Worm (Caenorhabditis elegans) whole organism, L4 larva: ENCODE results near the gene rer-1.

Experiments
- F49E8.2 ChIP-seq: sonication (generic microtip); optimal IDR thresholded peaks from 2 replicates; lab custom pipeline; 2016; ENCODE audit warnings: missing compliant biosample characterization, mild to moderate bottlenecking, missing genetic modification characterization, borderline replicate concordance
- Y105C5A.15 ChIP-seq: fragments of 200-800 bp; sonication (Bioruptor generic); IDR thresholded peaks from 2 replicates; pipeline ENCODE4 v1.3.6; 2022; ENCODE audit warnings: missing genetic modification characterization, missing compliant biosample characterization
- Y48G9A.11 ChIP-seq: fragments of 200-800 bp; sonication (Bioruptor generic); IDR thresholded peaks from 2 replicates; pipeline ENCODE4 v1.3.6; 2022; ENCODE audit warnings: missing genetic modification reagents, missing genetic modification characterization, missing compliant biosample characterization
- Y5F2A.4 ChIP-seq: fragments of 200-800 bp; sonication (Bioruptor generic); optimal IDR thresholded peaks from 2 replicates; lab custom pipeline; 2018; ENCODE audit warnings: mild to moderate bottlenecking, missing genetic modification characterization, missing compliant biosample characterization
- ZK337.2 ChIP-seq: fragments of 200-800 bp; sonication (Bioruptor generic); IDR thresholded peaks from 2 replicates; pipeline ENCODE4 v1.3.6; 2022; ENCODE audit warnings: missing genetic modification reagents, missing genetic modification characterization, missing compliant biosample characterization
- aha-1 ChIP-seq: fragments of 150-350 bp; peaks from one replicate; lab custom pipeline; 2014; ENCODE audit warnings: missing biosample characterization, missing genetic modification characterization
- ama-1 ChIP-seq: fragments of 150-350 bp; optimal IDR thresholded peaks from 2 replicates; lab custom pipeline; 2014; ENCODE audit warnings: inconsistent platforms, mixed read lengths
- ceh-32 ChIP-seq: sonication (generic microtip); optimal IDR thresholded peaks from 2 replicates; lab custom pipeline; 2016; ENCODE audit warnings: mild to moderate bottlenecking, missing genetic modification characterization, missing compliant biosample characterization; ENCODE audit not compliant: poor library complexity
- ceh-62 ChIP-seq: sonication (generic microtip); optimal IDR thresholded peaks from 2 replicates; lab custom pipeline; 2017; ENCODE audit warnings: missing biosample characterization, missing genetic modification characterization
- daf-12 ChIP-seq: fragments of 150-350 bp; optimal IDR thresholded peaks from 2 replicates; lab custom pipeline; 2014; ENCODE audit warnings: missing biosample characterization, missing genetic modification reagents, missing genetic modification characterization
- daf-16 ChIP-seq, 3 experiments: sonication (generic microtip); optimal IDR thresholded peaks; 2 replicates each; lab custom pipeline; 2016 to 2017; ENCODE audit warnings: missing genetic modification characterization in 3 of 3, missing genetic modification reagents in 3 of 3, mild to moderate bottlenecking in 2 of 3, missing compliant biosample characterization in 2 of 3, missing biosample characterization in 1 of 3, moderate library complexity in 1 of 3
- dmd-8 ChIP-seq: fragments of 200-800 bp; sonication (Bioruptor generic); IDR thresholded peaks from 2 replicates; pipeline ENCODE4 v1.3.6; 2022; ENCODE audit warnings: missing genetic modification characterization, missing compliant biosample characterization
- dpl-1 ChIP-seq: fragments of 150-350 bp; optimal IDR thresholded peaks from 2 replicates; lab custom pipeline; 2014; ENCODE audit warnings: missing biosample characterization, missing genetic modification reagents, missing genetic modification characterization
- egl-27 ChIP-seq: sonication (generic microtip); optimal IDR thresholded peaks from 3 replicates; lab custom pipeline; 2017; ENCODE audit warnings: missing biosample characterization, missing genetic modification reagents, missing genetic modification characterization
- fkh-10 ChIP-seq: fragments of 150-350 bp; optimal IDR thresholded peaks from 2 replicates; lab custom pipeline; 2014; ENCODE audit warnings: missing biosample characterization, missing genetic modification reagents, missing genetic modification characterization
- hif-1 ChIP-seq, 2 experiments: sonication (generic microtip); optimal IDR thresholded peaks; 2 replicates each; lab custom pipeline; 2016 to 2017; ENCODE audit warnings: missing compliant biosample characterization in 2 of 2, missing genetic modification characterization in 2 of 2, missing genetic modification reagents in 2 of 2, missing genotype in 2 of 2, mild to moderate bottlenecking in 1 of 2
- hlh-11 ChIP-seq: fragments of 200-800 bp; sonication (Bioruptor generic); optimal IDR thresholded peaks from 2 replicates; lab custom pipeline; 2018; ENCODE audit warnings: mild to moderate bottlenecking, missing genetic modification characterization, missing compliant biosample characterization
- hlh-30 ChIP-seq: sonication (generic microtip); optimal IDR thresholded peaks from 2 replicates; lab custom pipeline; 2017; ENCODE audit warnings: antibody characterized with exemption, mild to moderate bottlenecking, missing genetic modification characterization, missing compliant biosample characterization; ENCODE audit not compliant: insufficient read depth
- jun-1 ChIP-seq: fragments of 150-350 bp; optimal IDR thresholded peaks from 2 replicates; lab custom pipeline; 2014; ENCODE audit warnings: missing biosample characterization, missing genetic modification reagents, missing genetic modification characterization
- lin-13 ChIP-seq: fragments of 150-350 bp; optimal IDR thresholded peaks from 2 replicates; lab custom pipeline; 2014; ENCODE audit warnings: missing biosample characterization, missing genetic modification reagents, missing genetic modification characterization
- lin-15B ChIP-seq: fragments of 150-350 bp; sonication (generic microtip); optimal IDR thresholded peaks from 3 replicates; lab custom pipeline; 2014; ENCODE audit warnings: missing biosample characterization, missing genetic modification characterization
- lsy-2 ChIP-seq, 2 experiments: fragments of 150-350 bp in 1 of 2; sonication (generic microtip) in 1 of 2; optimal IDR thresholded peaks; 2 replicates each; lab custom pipeline; 2014 to 2017; ENCODE audit warnings: missing biosample characterization in 2 of 2, missing genetic modification characterization in 2 of 2
- madf-5 ChIP-seq, 2 experiments: fragments of 200-800 bp; sonication (Bioruptor generic); IDR thresholded peaks; 2 replicates each; pipeline ENCODE4 v1.3.6; 2022; ENCODE audit warnings: missing compliant biosample characterization in 2 of 2, missing genetic modification characterization in 2 of 2
- mdl-1 ChIP-seq, 2 experiments: fragments of 150-350 bp in 1 of 2; sonication (generic microtip) in 1 of 2; optimal IDR thresholded peaks; 2 replicates each; lab custom pipeline; 2014 to 2017; ENCODE audit warnings: missing biosample characterization in 2 of 2, missing genetic modification characterization in 2 of 2
- mep-1 ChIP-seq: fragments of 150-350 bp; sonication (generic microtip); optimal IDR thresholded peaks from 3 replicates; lab custom pipeline; 2014; ENCODE audit warnings: missing biosample characterization, missing genetic modification characterization
- mes-2 ChIP-seq: sonication (generic microtip); optimal IDR thresholded peaks from 2 replicates; lab custom pipeline; 2016; ENCODE audit warnings: missing genotype, mild to moderate bottlenecking, missing genetic modification characterization, missing compliant biosample characterization; ENCODE audit not compliant: poor library complexity, severe bottlenecking
- nhr-237 ChIP-seq: sonication (generic microtip); optimal IDR thresholded peaks from 2 replicates; lab custom pipeline; 2017; ENCODE audit warnings: missing biosample characterization, missing genetic modification characterization
- nhr-25 ChIP-seq: sonication (generic microtip); optimal IDR thresholded peaks from 2 replicates; lab custom pipeline; 2017; ENCODE audit warnings: missing genetic modification characterization, mild to moderate bottlenecking, missing compliant biosample characterization, antibody characterized with exemption, moderate library complexity, borderline replicate concordance; ENCODE audit not compliant: insufficient read depth
- nhr-28 ChIP-seq: fragments of 150-350 bp; optimal IDR thresholded peaks from 2 replicates; lab custom pipeline; 2014; ENCODE audit warnings: missing biosample characterization, missing genetic modification characterization
- nhr-41 ChIP-seq: fragments of 200-800 bp; sonication (Bioruptor generic); IDR thresholded peaks from 2 replicates; pipeline ENCODE4 v1.3.6; 2022; ENCODE audit warnings: missing genetic modification reagents, missing genetic modification characterization, missing compliant biosample characterization
- nhr-42 ChIP-seq: fragments of 200-800 bp; sonication (Bioruptor generic); IDR thresholded peaks from 2 replicates; pipeline ENCODE4 v1.3.6; 2022; ENCODE audit warnings: missing genetic modification characterization, missing compliant biosample characterization
- saeg-2 ChIP-seq: fragments of 200-800 bp; sonication (Bioruptor generic); IDR thresholded peaks from 2 replicates; pipeline ENCODE4 v1.3.6; 2022; ENCODE audit warnings: missing genetic modification reagents, missing genetic modification characterization, missing compliant biosample characterization
- sdz-12 ChIP-seq: fragments of 200-800 bp; sonication (Bioruptor generic); optimal IDR thresholded peaks from 2 replicates; lab custom pipeline; 2018; ENCODE audit warnings: mild to moderate bottlenecking, missing genetic modification characterization, missing compliant biosample characterization
- snpc-4 ChIP-seq: fragments of 150-350 bp; optimal IDR thresholded peaks from 2 replicates; lab custom pipeline; 2014; ENCODE audit warnings: missing biosample characterization, missing genetic modification characterization
- tra-1 ChIP-seq: fragments of 200-800 bp; sonication (Bioruptor generic); IDR thresholded peaks from 2 replicates; pipeline ENCODE4 v1.3.6; 2022; ENCODE audit warnings: missing genetic modification reagents, missing genetic modification characterization, missing compliant biosample characterization
- unc-62 ChIP-seq, 3 experiments: fragments of 150-350 bp in 1 of 3; sonication (generic microtip); optimal IDR thresholded peaks in 2 of 3; peaks in 1 of 3; 1 replicate in 1 of 3; 2 replicates in 2 of 3; lab custom pipeline; 2014 to 2017; ENCODE audit warnings: missing biosample characterization in 3 of 3, missing genetic modification characterization in 3 of 3, missing genetic modification reagents in 3 of 3, missing genotype in 1 of 3
- vab-7 ChIP-seq: fragments of 200-800 bp; sonication (Bioruptor generic); IDR thresholded peaks from 2 replicates; pipeline ENCODE4 v1.3.6; 2022; ENCODE audit warnings: missing genetic modification reagents, missing genetic modification characterization, missing compliant biosample characterization
- zfp-2 ChIP-seq: sonication (generic microtip); optimal IDR thresholded peaks from 2 replicates; lab custom pipeline; 2016; ENCODE audit warnings: mild to moderate bottlenecking, missing genetic modification characterization, missing compliant biosample characterization
- ztf-11 ChIP-seq: fragments of 150-350 bp; optimal IDR thresholded peaks from 2 replicates; lab custom pipeline; 2014; ENCODE audit warnings: missing biosample characterization, missing genetic modification characterization

Gene rer-1

ce11 chrII:8844465-8845126, 33.4 kb downstream of the rer-1 start, which contains the start of gene F46C5.6 (continued):
- TF ChIP-seq ZK337.2 (no peak), lin-15B (tag; lab: Kevin White, UChicago) (no peak), mes-2 (tag; lab: Kevin White, UChicago) (no peak), lsy-2 (tag; optimal IDR thresholded peaks at IDR 0.05; lab: Kevin White, UChicago) (no peak), Y5F2A.4 (GFP tag; lab: Kevin White, UChicago) (no peak), ztf-11 (tag; lab: Kevin White, UChicago) (no peak)

ce11 chrII:8845298-8845697, 34.1 kb downstream of the rer-1 start, which contains the start of gene agxt-1:
Gene agxt-1, plus strand, starts transcription at chrII:8845598.
- TF ChIP-seq nhr-41 (GFP tag; lab: Robert Waterston, UW) (no peak), lin-13 (GFP tag; lab: Kevin White, UChicago) (no peak), ztf-11 (tag; lab: Kevin White, UChicago) (no peak), snpc-4 (no peak), sdz-12 (no peak), dmd-8 (GFP tag; lab: Robert Waterston, UW) (no peak), nhr-42 (no peak), dpl-1 (GFP tag; lab: Kevin White, UChicago) (no peak), ama-1 (lab: Kevin White, UChicago) (no peak), nhr-237 (tag; lab: Kevin White, UChicago) (no peak), hif-1 (tag; optimal IDR thresholded peaks at IDR 0.05; lab: Kevin White, UChicago) (no peak)

ce11 chrII:8845932-8846331, 34.8 kb downstream of the rer-1 start:
- no peak for TF ChIP-seq lin-13 (GFP tag; lab: Kevin White, UChicago)
- peak in 1 of 2 experiments; percentile 42 for TF ChIP-seq mdl-1 (tag; optimal IDR thresholded peaks at IDR 0.05; lab: Kevin White, UChicago)
- peak; percentile 57 for TF ChIP-seq hlh-11 (tag; lab: Kevin White, UChicago)
- TF ChIP-seq nhr-28: peak; percentile 62
- TF ChIP-seq ceh-32 (tag; lab: Kevin White, UChicago): no peak
- peak; percentile 47 for TF ChIP-seq hlh-30 (tag; lab: Kevin White, UChicago)

- peak; percentile 63 for TF ChIP-seq aha-1
- TF ChIP-seq unc-62 (GFP tag; optimal IDR thresholded peaks at IDR 0.05 in 1 of 2; lab: Kevin White, UChicago): peak in 1 of 2 experiments; percentile 53
- no peak for TF ChIP-seq unc-62 (tag; optimal IDR thresholded peaks at IDR 0.05; lab: Kevin White, UChicago)
- no peak for TF ChIP-seq jun-1 (tag; lab: Kevin White, UChicago)
Observed at ce11 chrII:8848984-8849383, 37.8 kb downstream of the rer-1 start.

- TF ChIP-seq ceh-62: no peak
- TF ChIP-seq F49E8.2 (tag; lab: Kevin White, UChicago): no peak
- TF ChIP-seq saeg-2 (GFP tag; lab: Robert Waterston, UW): no peak
- TF ChIP-seq daf-12 (tag; lab: Kevin White, UChicago): no peak
- no peak for TF ChIP-seq hlh-30 (tag; lab: Kevin White, UChicago)
- TF ChIP-seq Y105C5A.15 (GFP tag; lab: Robert Waterston, UW): no peak
- TF ChIP-seq mep-1 (tag; lab: Kevin White, UChicago): peak; percentile 19
- peak; percentile 44 for TF ChIP-seq nhr-25 (tag; lab: Kevin White, UChicago)
- no peak for TF ChIP-seq fkh-10 (GFP tag; lab: Kevin White, UChicago)
- no peak for TF ChIP-seq egl-27 (tag; lab: Kevin White, UChicago)
- TF ChIP-seq daf-16 (GFP tag; optimal IDR thresholded peaks at IDR 0.05; lab: Kevin White, UChicago): no peak
- no peak for TF ChIP-seq daf-16 (tag; optimal IDR thresholded peaks at IDR 0.05; lab: Kevin White, UChicago)
- no peak for TF ChIP-seq nhr-41 (GFP tag; lab: Robert Waterston, UW)
- TF ChIP-seq Y48G9A.11 (GFP tag; lab: Robert Waterston, UW): no peak
- peak in 1 of 2 experiments; percentile 8 for TF ChIP-seq unc-62 (GFP tag; optimal IDR thresholded peaks at IDR 0.05 in 1 of 2; lab: Kevin White, UChicago)
- no peak for TF ChIP-seq unc-62 (tag; optimal IDR thresholded peaks at IDR 0.05; lab: Kevin White, UChicago)
- peak; percentile 21 for TF ChIP-seq nhr-28
- no peak for TF ChIP-seq madf-5 (GFP tag; IDR thresholded peaks at IDR 0.05; lab: Robert Waterston, UW)
- TF ChIP-seq ztf-11 (tag; lab: Kevin White, UChicago): no peak
- TF ChIP-seq tra-1: no peak
- no peak for TF ChIP-seq jun-1 (tag; lab: Kevin White, UChicago)
- no peak for TF ChIP-seq vab-7 (GFP tag; lab: Robert Waterston, UW)
- TF ChIP-seq zfp-2: no peak
Observed at ce11 chrII:8851996-8852587, 40.9 kb downstream of the rer-1 start, which contains the start of gene oac-46. Gene oac-46, minus strand, starts transcription at chrII:8852096.
